Worm (Caenorhabditis elegans): ENCODE measurements around the gene bath-42.

bath-42 gene

ce11 chrIII:8130177-8130902 lies 32.8 kb downstream of the bath-42 start, which contains the start of the genes rpl-21 and C14B9.10:
rpl-21 (minus strand) TSS chrIII:8130227.
C14B9.10 (plus strand) TSS chrIII:8130852.
- TF ChIP-seq ceh-31 (tag; optimal IDR thresholded peaks at IDR 0.05), result peak; percentile 64
- TF ChIP-seq unc-55 (GFP tag; optimal IDR thresholded peaks at IDR 0.05), result peak; percentile 73
- peak; percentile 49 for TF ChIP-seq tbx-2 (tag; optimal IDR thresholded peaks at IDR 0.05)
- no peak for TF ChIP-seq elt-4 (tag; optimal IDR thresholded peaks at IDR 0.05)
- TF ChIP-seq dve-1 (tag; optimal IDR thresholded peaks at IDR 0.05), result peak; percentile 28
- no peak for TF ChIP-seq K09A11.1 (tag; optimal IDR thresholded peaks at IDR 0.05; ENCODE audit: insufficient read depth)
- TF ChIP-seq ceh-30 (tag; optimal IDR thresholded peaks at IDR 0.05), result no peak
- no peak for TF ChIP-seq lin-11 (tag; optimal IDR thresholded peaks at IDR 0.05)
- no peak for TF ChIP-seq eyg-1 (tag; optimal IDR thresholded peaks at IDR 0.05)
- TF ChIP-seq C38D4.7 (GFP tag; optimal IDR thresholded peaks at IDR 0.05), result no peak
- TF ChIP-seq fkh-6 (tag; optimal IDR thresholded peaks at IDR 0.05), result no peak
- peak; percentile 23 for TF ChIP-seq elt-2 (tag; optimal IDR thresholded peaks at IDR 0.05)
- no peak for TF ChIP-seq ceh-34 (tag; optimal IDR thresholded peaks at IDR 0.05)
- peak; percentile 61 for TF ChIP-seq unc-42 (tag; optimal IDR thresholded peaks at IDR 0.05)
- TF ChIP-seq hlh-30 (tag; optimal IDR thresholded peaks at IDR 0.05; ENCODE audit: insufficient read depth), result peak; percentile 46
- no peak for TF ChIP-seq sox-2 (GFP tag; IDR thresholded peaks at IDR 0.05)
- peak; percentile 27 for TF ChIP-seq ceh-18 (tag; optimal IDR thresholded peaks at IDR 0.05)
- TF ChIP-seq nfya-1 (tag; optimal IDR thresholded peaks at IDR 0.05), result peak; percentile 92

ce11 chrIII:8129195-8129594 lies 34.0 kb downstream of the bath-42 start:
- TF ChIP-seq mec-3 (tag; optimal IDR thresholded peaks at IDR 0.05; ENCODE audit: borderline replicate concordance) (no peak), madf-2 (tag; optimal IDR thresholded peaks at IDR 0.05) (no peak), F13H6.1 (tag; optimal IDR thresholded peaks at IDR 0.05) (no peak), nfya-1 (tag; optimal IDR thresholded peaks at IDR 0.05) (no peak), T23F11.4 (GFP tag; optimal IDR thresholded peaks at IDR 0.05) (no peak), npax-4 (tag; optimal IDR thresholded peaks at IDR 0.05) (no peak), hlh-15 (tag; optimal IDR thresholded peaks at IDR 0.05) (no peak), ttx-3 (tag; optimal IDR thresholded peaks at IDR 0.05) (no peak), unc-55 (GFP tag; optimal IDR thresholded peaks at IDR 0.05) (no peak)

- TF ChIP-seq T23F11.4 (GFP tag; optimal IDR thresholded peaks at IDR 0.05), result no peak
- peak; percentile 21 for TF ChIP-seq ceh-18 (tag; optimal IDR thresholded peaks at IDR 0.05)
- no peak for TF ChIP-seq unc-86 (tag; optimal IDR thresholded peaks at IDR 0.05)
- TF ChIP-seq ceh-31 (tag; optimal IDR thresholded peaks at IDR 0.05), result peak; percentile 65
- TF ChIP-seq sdc-2 (tag; optimal IDR thresholded peaks at IDR 0.05), result peak; percentile 37
- peak; percentile 23 for TF ChIP-seq tbx-2 (tag; optimal IDR thresholded peaks at IDR 0.05)
- peak; percentile 57 for TF ChIP-seq syd-9 (tag; optimal IDR thresholded peaks at IDR 0.05)
- TF ChIP-seq ceh-34 (tag; optimal IDR thresholded peaks at IDR 0.05), result peak; percentile 38
- no peak for TF ChIP-seq hlh-13 (GFP tag; optimal IDR thresholded peaks at IDR 0.05)
- TF ChIP-seq F13H6.1 (tag; optimal IDR thresholded peaks at IDR 0.05), result no peak
- peak; percentile 22 for TF ChIP-seq hlh-30 (tag; optimal IDR thresholded peaks at IDR 0.05; ENCODE audit: insufficient read depth)
- no peak for TF ChIP-seq lim-6 (tag; optimal IDR thresholded peaks at IDR 0.05)
- TF ChIP-seq ceh-2 (tag; optimal IDR thresholded peaks at IDR 0.05), result peak; percentile 28
- no peak for TF ChIP-seq sox-4 (tag; optimal IDR thresholded peaks at IDR 0.05)
- peak; percentile 15 for TF ChIP-seq nfya-1 (tag; optimal IDR thresholded peaks at IDR 0.05)
- peak; percentile 1 for TF ChIP-seq elt-2 (tag; optimal IDR thresholded peaks at IDR 0.05)
- peak; percentile 29 for TF ChIP-seq ceh-14 (tag; optimal IDR thresholded peaks at IDR 0.05)
- TF ChIP-seq rnt-1 (tag; optimal IDR thresholded peaks at IDR 0.05), result peak; percentile 9
- peak; percentile 32 for TF ChIP-seq unc-42 (tag; optimal IDR thresholded peaks at IDR 0.05)
- TF ChIP-seq ref-2 (tag; optimal IDR thresholded peaks at IDR 0.05), result peak; percentile 34
- TF ChIP-seq nhr-11 (tag; optimal IDR thresholded peaks at IDR 0.05), result no peak
Measured at ce11 chrIII:8126978-8127377, 36.2 kb downstream of the bath-42 start.
